Worm (Caenorhabditis elegans) whole organism, L1 larva: ENCODE results near the gene irg-6.

Experiments used
- C04F5.9 ChIP-seq: sonication (generic microtip); optimal IDR thresholded peaks from 2 replicates; lab custom pipeline; 2016; ENCODE audit warnings: missing genetic modification characterization, missing compliant biosample characterization
- aly-2 ChIP-seq: fragments of 150-350 bp; optimal IDR thresholded peaks from 2 replicates; lab custom pipeline; 2014; ENCODE audit warnings: missing biosample characterization, missing genetic modification characterization
- ceh-90 ChIP-seq: sonication (generic microtip); optimal IDR thresholded peaks from 2 replicates; lab custom pipeline; 2016; ENCODE audit warnings: missing genetic modification characterization, missing compliant biosample characterization
- dpl-1 ChIP-seq, 3 experiments: fragments of 150-350 bp in 2 of 3; sonication (generic microtip) in 1 of 3; optimal IDR thresholded peaks; 2 replicates each; lab custom pipeline; 2014 to 2017; ENCODE audit warnings: missing biosample characterization in 3 of 3, missing genetic modification characterization in 3 of 3, missing genetic modification reagents in 3 of 3
- elt-2 ChIP-seq: sonication (generic microtip); optimal IDR thresholded peaks from 2 replicates; lab custom pipeline; 2016; ENCODE audit warnings: missing genetic modification characterization, mild to moderate bottlenecking, inconsistent platforms, missing compliant biosample characterization, missing genetic modification reagents
- fkh-10 ChIP-seq: sonication (generic microtip); optimal IDR thresholded peaks from 2 replicates; lab custom pipeline; 2017; ENCODE audit warnings: missing biosample characterization, missing genetic modification reagents, missing genetic modification characterization
- fos-1 ChIP-seq: fragments of 150-350 bp; optimal IDR thresholded peaks from 2 replicates; lab custom pipeline; 2014; ENCODE audit warnings: missing biosample characterization, missing genetic modification characterization
- jun-1 ChIP-seq: fragments of 150-350 bp; optimal IDR thresholded peaks from 2 replicates; lab custom pipeline; 2014; ENCODE audit warnings: missing biosample characterization, missing genetic modification reagents, missing genetic modification characterization
- lsy-2 ChIP-seq, 2 experiments: fragments of 150-350 bp; optimal IDR thresholded peaks; 2 replicates each; lab custom pipeline; 2014; ENCODE audit warnings: missing biosample characterization in 2 of 2, missing genetic modification characterization in 2 of 2
- nhr-237 ChIP-seq: fragments of 150-350 bp; optimal IDR thresholded peaks from 2 replicates; lab custom pipeline; 2014; ENCODE audit warnings: missing biosample characterization, missing genetic modification characterization
- snpc-4 ChIP-seq: fragments of 150-350 bp; optimal IDR thresholded peaks from 2 replicates; lab custom pipeline; 2014; ENCODE audit warnings: missing biosample characterization, missing genetic modification characterization
- zag-1 ChIP-seq: fragments of 150-350 bp; optimal IDR thresholded peaks from 2 replicates; lab custom pipeline; 2014; ENCODE audit warnings: missing biosample characterization, missing genetic modification characterization
- ztf-11 ChIP-seq, 2 experiments: sonication (generic microtip); optimal IDR thresholded peaks; 2 replicates each; lab custom pipeline; 2016 to 2017; ENCODE audit warnings: missing genetic modification characterization in 2 of 2, missing biosample characterization in 1 of 2, missing compliant biosample characterization in 1 of 2

ce11 chrIV:12876558-12876957 is 38.2 kb downstream of the irg-6 start:
- TF ChIP-seq elt-2 (tag; lab: Kevin White, UChicago) (peak; percentile 49), jun-1 (tag; lab: Kevin White, UChicago) (no peak), ztf-11 (tag; optimal IDR thresholded peaks at IDR 0.05; lab: Kevin White, UChicago) (no peak), dpl-1 (GFP tag; optimal IDR thresholded peaks at IDR 0.05; lab: Kevin White, UChicago) (no peak), fkh-10 (GFP tag; lab: Kevin White, UChicago) (no peak), aly-2 (no peak), fos-1 (tag; lab: Kevin White, UChicago) (no peak), snpc-4 (tag; lab: Kevin White, UChicago) (no peak), lsy-2 (tag; optimal IDR thresholded peaks at IDR 0.05; lab: Kevin White, UChicago) (no peak), C04F5.9 (no peak), nhr-237 (no peak), ceh-90 (tag; lab: Kevin White, UChicago) (no peak), zag-1 (tag; lab: Kevin White, UChicago) (no peak)
